Fruit fly (Drosophila melanogaster) whole organism, pupa: ENCODE measurements around the gene ScpX.
A peak's percentile ranks its signal among the peaks of the same experiment; 100 is the strongest.

Experiments used
- CG8159 ChIP-seq: fragments of 200-800 bp; sonication (Bioruptor generic); optimal IDR thresholded peaks from 3 replicates; lab custom pipeline; 2018; ENCODE audit warnings: missing biosample characterization, mild to moderate bottlenecking, missing genetic modification characterization, moderate library complexity
- D1 ChIP-seq: fragments of 200-800 bp; sonication (Bioruptor generic); optimal IDR thresholded peaks from 2 replicates; lab custom pipeline; 2018; ENCODE audit warnings: missing biosample characterization, mild to moderate bottlenecking, missing genetic modification characterization, moderate library complexity
- EcR ChIP-seq: fragments of 200-800 bp; sonication (Bioruptor generic); optimal IDR thresholded peaks from 3 replicates; lab custom pipeline; 2019; ENCODE audit warnings: missing biosample characterization, missing genetic modification characterization, mild to moderate bottlenecking, moderate library complexity, missing genetic modification reagents
- Pif1B ChIP-seq: fragments of 200-800 bp; sonication (Bioruptor generic); optimal IDR thresholded peaks from 3 replicates; lab custom pipeline; 2016; ENCODE audit warnings: missing biosample characterization, missing genetic modification characterization
- fd96Ca ChIP-seq: fragments of 200-800 bp; sonication (Bioruptor generic); IDR thresholded peaks from 3 replicates; pipeline ENCODE4 v1.3.6; 2022; ENCODE audit warnings: missing biosample characterization, missing genetic modification characterization

dm6 chr2L:18805637-18806403, 25.2 kb upstream of the ScpX start:
- TF ChIP-seq CG8159: peak; percentile 44
- no peak for TF ChIP-seq Pif1B (GFP tag; lab: Kevin White, UChicago)
- no peak for TF ChIP-seq EcR (GFP tag; lab: Kevin White, UChicago)
- TF ChIP-seq D1 (tag; lab: Kevin White, UChicago): no peak
- no peak for TF ChIP-seq fd96Ca (GFP tag; lab: Robert Waterston, UW)
